Worm (Caenorhabditis elegans): ENCODE data around the gene vwa-8.

DNA sequence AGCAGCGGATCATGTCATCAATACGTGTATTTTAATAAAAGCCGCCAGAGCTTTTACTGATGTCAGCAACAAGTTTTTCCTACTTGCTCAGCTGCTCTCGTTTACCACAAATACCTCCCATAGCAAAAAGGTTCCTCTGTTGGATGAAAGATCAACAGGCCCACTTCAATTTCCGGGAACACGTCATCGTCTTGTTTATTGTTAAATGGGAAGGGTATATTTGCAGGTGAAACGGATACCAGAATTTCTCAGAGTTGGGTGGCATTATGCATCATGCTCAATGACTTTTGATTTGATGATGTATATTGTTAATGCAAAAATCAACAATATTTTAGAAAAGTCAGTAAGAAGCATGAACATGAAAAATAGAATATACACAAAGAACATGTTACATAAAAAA is 40.1 kb upstream of the vwa-8 start:
- no peak for TF ChIP-seq egl-27 (tag; optimal IDR thresholded peaks at IDR 0.05)
- TF ChIP-seq hif-1 (tag; optimal IDR thresholded peaks at IDR 0.05) = no peak
- no peak for TF ChIP-seq ces-1 (GFP tag; optimal IDR thresholded peaks at IDR 0.05)
- no peak for TF ChIP-seq zip-11 (GFP tag; IDR thresholded peaks at IDR 0.05)
- no peak for TF ChIP-seq nhr-10 (tag; optimal IDR thresholded peaks at IDR 0.05)
- TF ChIP-seq unc-62 (GFP tag; optimal IDR thresholded peaks at IDR 0.05 in 1 of 2) = no peak
- no peak for TF ChIP-seq unc-62 (tag; optimal IDR thresholded peaks at IDR 0.05)

Measured in whole organism, L4 larva.